Worm (Caenorhabditis elegans) whole organism, late embryonic: Measurements from ENCODE around the gene fbxa-183.

Experiments used
- Y22D7AL.16 ChIP-seq: sonication (generic microtip); optimal IDR thresholded peaks from 2 replicates; lab custom pipeline; 2016; ENCODE audit warnings: missing genetic modification characterization, missing compliant biosample characterization
- dmd-4 ChIP-seq: sonication (generic microtip); optimal IDR thresholded peaks from 2 replicates; lab custom pipeline; 2016; ENCODE audit warnings: borderline replicate concordance, missing genetic modification characterization, missing compliant biosample characterization
- pqm-1 ChIP-seq: sonication (generic microtip); optimal IDR thresholded peaks from 2 replicates; lab custom pipeline; 2016; ENCODE audit warnings: missing genetic modification characterization, missing compliant biosample characterization

- TF ChIP-seq dmd-4 (tag; lab: Kevin White, UChicago) (no peak), pqm-1 (tag; lab: Kevin White, UChicago) (no peak), Y22D7AL.16 (tag; lab: Kevin White, UChicago) (no peak)
These were observed 10.1 kb downstream of the fbxa-183 start for ce11 chrV:5772503-5772902.
